Worm (Caenorhabditis elegans): ENCODE data around the gene F45E1.5.

ce11 chrX:8027509-8027908, 51.0 kb downstream of the F45E1.5 start:
- TF ChIP-seq cog-1 (tag; optimal IDR thresholded peaks at IDR 0.05) (no peak), flt-1 (GFP tag; IDR thresholded peaks at IDR 0.05) (no peak)
